Worm (Caenorhabditis elegans): Measurements from ENCODE around the gene gtap-2.

DNA sequence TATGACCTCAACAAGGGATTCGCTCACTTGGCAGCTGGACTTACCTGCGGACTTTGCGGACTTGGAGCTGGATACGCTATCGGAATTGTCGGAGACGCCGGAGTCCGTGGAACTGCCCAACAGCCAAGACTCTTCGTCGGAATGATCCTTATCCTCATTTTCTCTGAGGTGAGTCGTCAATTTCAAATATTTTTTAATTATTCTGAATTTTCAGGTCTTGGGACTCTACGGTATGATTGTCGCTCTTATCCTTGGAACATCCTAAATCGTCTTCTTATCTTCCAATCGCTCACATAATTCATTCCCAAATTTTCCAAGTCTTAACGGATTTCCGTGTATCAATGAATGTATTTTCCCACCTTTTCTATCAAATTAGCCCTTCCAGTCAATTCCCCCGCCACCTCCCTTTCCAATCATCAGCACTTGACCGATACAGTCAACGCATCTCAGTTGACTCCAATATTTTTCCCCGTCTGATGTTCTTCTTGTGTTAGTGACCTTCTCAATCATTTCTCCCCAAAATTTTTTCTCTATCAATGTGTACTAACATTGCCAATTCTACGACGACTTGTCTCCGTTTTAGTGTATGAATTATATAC is 25.8 kb upstream of the gtap-2 start, which contains the start of gene R10E11.6:
- no peak for TF ChIP-seq skn-1 (tag; optimal IDR thresholded peaks at IDR 0.05)
- no peak for TF ChIP-seq elt-3 (tag; optimal IDR thresholded peaks at IDR 0.05)
- TF ChIP-seq ztf-11 (tag; optimal IDR thresholded peaks at IDR 0.05) = no peak
- TF ChIP-seq grh-1 (GFP tag; IDR thresholded peaks at IDR 0.05) = no peak
- TF ChIP-seq pqm-1 (tag; optimal IDR thresholded peaks at IDR 0.05) = no peak
- TF ChIP-seq ceh-82 (tag; optimal IDR thresholded peaks at IDR 0.05) = no peak
- TF ChIP-seq nhr-47 (tag; optimal IDR thresholded peaks at IDR 0.05) = no peak
- no peak for TF ChIP-seq dpl-1 (GFP tag; optimal IDR thresholded peaks at IDR 0.05)
- TF ChIP-seq sup-37 (GFP tag; optimal IDR thresholded peaks at IDR 0.05) = no peak
- TF ChIP-seq snpc-4 (tag; optimal IDR thresholded peaks at IDR 0.05) = no peak
- no peak for TF ChIP-seq mep-1 (tag; optimal IDR thresholded peaks at IDR 0.05)
- no peak for TF ChIP-seq elt-2 (tag; optimal IDR thresholded peaks at IDR 0.05)
- no peak for TF ChIP-seq aha-1 (tag; optimal IDR thresholded peaks at IDR 0.05)

All from whole organism, L1 larva.